Worm (Caenorhabditis elegans) whole organism, L3 larva: Measurements from ENCODE around the gene scl-12.

Experiments
- R02D3.7 ChIP-seq: fragments of 150-350 bp; optimal IDR thresholded peaks from 2 replicates; lab custom pipeline; 2014; ENCODE audit warnings: missing biosample characterization, missing genetic modification characterization
- ZK546.5 ChIP-seq: sonication (generic microtip); optimal IDR thresholded peaks from 2 replicates; lab custom pipeline; 2017; ENCODE audit warnings: missing biosample characterization, missing genetic modification characterization
- ama-1 ChIP-seq: fragments of 150-350 bp; optimal IDR thresholded peaks from 2 replicates; lab custom pipeline; 2018
- ceh-16 ChIP-seq: sonication (generic microtip); optimal IDR thresholded peaks from 2 replicates; lab custom pipeline; 2017; ENCODE audit warnings: missing biosample characterization, missing genetic modification characterization
- ceh-28 ChIP-seq: fragments of 150-350 bp; optimal IDR thresholded peaks from 2 replicates; lab custom pipeline; 2014; ENCODE audit warnings: missing biosample characterization, missing genetic modification reagents, missing genetic modification characterization
- ceh-82 ChIP-seq: fragments of 150-350 bp; optimal IDR thresholded peaks from 2 replicates; lab custom pipeline; 2014; ENCODE audit warnings: missing biosample characterization, missing genetic modification characterization
- daf-12 ChIP-seq: fragments of 150-350 bp; optimal IDR thresholded peaks from 2 replicates; lab custom pipeline; 2014; ENCODE audit warnings: missing biosample characterization, missing genetic modification reagents, missing genetic modification characterization
- egl-5 ChIP-seq: fragments of 150-350 bp; optimal IDR thresholded peaks from 2 replicates; lab custom pipeline; 2017; ENCODE audit warnings: missing biosample characterization, missing genetic modification reagents, missing genetic modification characterization, inconsistent platforms
- elt-2 ChIP-seq: sonication (generic microtip); optimal IDR thresholded peaks from 2 replicates; lab custom pipeline; 2016; ENCODE audit warnings: missing genetic modification reagents, mild to moderate bottlenecking, missing genetic modification characterization, missing compliant biosample characterization
- elt-3 ChIP-seq, 3 experiments: fragments of 150-350 bp in 1 of 3; sonication (generic microtip) in 2 of 3; optimal IDR thresholded peaks; 2 replicates in 2 of 3; 4 replicates in 1 of 3; lab custom pipeline; 2014 to 2017; ENCODE audit warnings: missing biosample characterization in 3 of 3, missing genetic modification characterization in 3 of 3
- fkh-2 ChIP-seq: fragments of 150-350 bp; optimal IDR thresholded peaks from 2 replicates; lab custom pipeline; 2014; ENCODE audit warnings: missing biosample characterization, missing genetic modification reagents, missing genetic modification characterization
- fos-1 ChIP-seq: fragments of 150-350 bp; optimal IDR thresholded peaks from 2 replicates; lab custom pipeline; 2014; ENCODE audit warnings: missing biosample characterization, missing genetic modification characterization
- jun-1 ChIP-seq: fragments of 150-350 bp; optimal IDR thresholded peaks from 2 replicates; lab custom pipeline; 2014; ENCODE audit warnings: missing biosample characterization, missing genetic modification reagents, missing genetic modification characterization
- lin-39 ChIP-seq: fragments of 150-350 bp; optimal IDR thresholded peaks from 2 replicates; lab custom pipeline; 2018; ENCODE audit warnings: missing biosample characterization, missing genetic modification reagents, missing genetic modification characterization
- lsy-12 ChIP-seq: sonication (generic microtip); optimal IDR thresholded peaks from 2 replicates; lab custom pipeline; 2016; ENCODE audit warnings: mild to moderate bottlenecking, missing genetic modification characterization, missing compliant biosample characterization
- nfya-1 ChIP-seq: sonication (generic microtip); optimal IDR thresholded peaks from 2 replicates; lab custom pipeline; 2017; ENCODE audit warnings: missing genetic modification characterization, mild to moderate bottlenecking, missing compliant biosample characterization, antibody characterized with exemption, moderate library complexity; ENCODE audit not compliant: insufficient read depth
- nhr-12 ChIP-seq: fragments of 150-350 bp; optimal IDR thresholded peaks from 2 replicates; lab custom pipeline; 2014; ENCODE audit warnings: missing biosample characterization, missing genetic modification characterization
- nhr-237 ChIP-seq: fragments of 150-350 bp; optimal IDR thresholded peaks from 2 replicates; lab custom pipeline; 2014; ENCODE audit warnings: missing biosample characterization, missing genetic modification characterization
- nhr-25 ChIP-seq: sonication (generic microtip); optimal IDR thresholded peaks from 2 replicates; lab custom pipeline; 2017; ENCODE audit warnings: missing biosample characterization, missing genetic modification characterization
- nhr-28 ChIP-seq: fragments of 150-350 bp; optimal IDR thresholded peaks from 2 replicates; lab custom pipeline; 2014; ENCODE audit warnings: missing biosample characterization, missing genetic modification characterization
- nhr-43 ChIP-seq: sonication (generic microtip); optimal IDR thresholded peaks from 2 replicates; lab custom pipeline; 2016; ENCODE audit warnings: mild to moderate bottlenecking, missing genetic modification characterization, missing compliant biosample characterization; ENCODE audit not compliant: poor library complexity, severe bottlenecking
- nhr-76 ChIP-seq: fragments of 150-350 bp; sonication (generic microtip); optimal IDR thresholded peaks from 5 replicates; lab custom pipeline; 2014; ENCODE audit warnings: missing biosample characterization, missing genetic modification characterization
- nhr-77 ChIP-seq: fragments of 150-350 bp; optimal IDR thresholded peaks from 2 replicates; lab custom pipeline; 2014; ENCODE audit warnings: missing biosample characterization, missing genetic modification characterization
- pha-4 ChIP-seq: fragments of 150-350 bp; optimal IDR thresholded peaks from 2 replicates; lab custom pipeline; 2014; ENCODE audit warnings: missing biosample characterization, missing genetic modification reagents, missing genetic modification characterization
- pqm-1 ChIP-seq: fragments of 150-350 bp; optimal IDR thresholded peaks from 2 replicates; lab custom pipeline; 2017; ENCODE audit warnings: missing biosample characterization, missing genetic modification characterization, inconsistent platforms
- skn-1 ChIP-seq: fragments of 150-350 bp; optimal IDR thresholded peaks from 2 replicates; lab custom pipeline; 2014; ENCODE audit warnings: missing biosample characterization, missing genetic modification characterization
- snpc-4 ChIP-seq: fragments of 150-350 bp; optimal IDR thresholded peaks from 2 replicates; lab custom pipeline; 2014; ENCODE audit warnings: missing biosample characterization, missing genetic modification characterization
- tbx-2 ChIP-seq: sonication (generic microtip); optimal IDR thresholded peaks from 2 replicates; lab custom pipeline; 2016; ENCODE audit warnings: mild to moderate bottlenecking, missing genetic modification characterization, missing compliant biosample characterization
- unc-39 ChIP-seq: sonication (generic microtip); optimal IDR thresholded peaks from 4 replicates; lab custom pipeline; 2017; ENCODE audit warnings: missing biosample characterization, missing genetic modification characterization
- zag-1 ChIP-seq: fragments of 150-350 bp; optimal IDR thresholded peaks from 2 replicates; lab custom pipeline; 2014; ENCODE audit warnings: missing biosample characterization, missing genetic modification characterization

scl-12 gene

ce11 chrV:3800378-3800777, 12.0 kb upstream of the scl-12 start, which contains the start of gene srt-30:
Gene srt-30, minus strand, starts transcription at chrV:3800478.
- TF ChIP-seq ceh-16 (no peak), snpc-4 (tag; lab: Kevin White, UChicago) (no peak), ama-1 (lab: Kevin White, UChicago) (no peak), nhr-76 (no peak), nhr-12 (tag; lab: Kevin White, UChicago) (no peak), nhr-25 (tag; lab: Kevin White, UChicago) (no peak), pha-4 (tag; lab: Kevin White, UChicago) (no peak), lsy-12 (tag; lab: Kevin White, UChicago) (no peak), fos-1 (tag; lab: Kevin White, UChicago) (no peak), fkh-2 (tag; lab: Kevin White, UChicago) (no peak), skn-1 (no peak), ZK546.5 (tag; lab: Kevin White, UChicago) (no peak), elt-3 (tag; optimal IDR thresholded peaks at IDR 0.05; lab: Kevin White, UChicago) (no peak), tbx-2 (tag; lab: Kevin White, UChicago) (no peak), nhr-237 (tag; lab: Kevin White, UChicago) (no peak), nhr-28 (tag; lab: Kevin White, UChicago) (no peak), R02D3.7 (no peak), nhr-77 (no peak), unc-39 (no peak), egl-5 (no peak)

DNA sequence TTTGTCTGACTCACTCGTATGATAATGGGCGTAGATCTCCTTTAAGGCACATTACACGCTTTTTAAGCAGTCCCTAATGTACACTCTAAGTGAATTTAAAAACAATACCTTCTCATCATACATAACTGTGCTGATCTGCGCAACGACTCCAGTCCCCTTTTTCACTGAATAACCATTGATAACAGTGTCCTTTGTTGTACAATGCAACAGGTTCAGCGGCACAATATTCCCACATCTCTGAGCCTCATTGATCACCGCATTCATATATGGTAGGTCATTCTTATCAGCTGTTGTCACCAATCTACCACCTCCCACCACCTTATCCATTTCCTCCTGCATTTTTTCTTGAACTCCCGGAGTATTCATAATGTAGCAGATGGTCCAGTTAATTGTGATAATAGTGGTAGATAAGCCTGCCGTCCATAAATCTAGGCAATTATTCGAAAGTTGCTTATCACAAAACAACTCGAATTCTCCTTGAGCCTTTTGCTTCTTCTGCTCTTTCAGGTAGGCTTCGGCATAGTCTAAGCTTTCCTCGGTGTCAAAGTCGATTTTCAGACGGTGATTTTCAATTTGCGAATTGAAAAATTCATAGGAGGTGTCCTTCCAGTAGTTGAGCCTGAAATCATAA, 10.5 kb upstream of the scl-12 start:
- TF ChIP-seq ceh-28 (no peak), R02D3.7 (no peak), nhr-43 (tag; lab: Kevin White, UChicago) (no peak)

DNA sequence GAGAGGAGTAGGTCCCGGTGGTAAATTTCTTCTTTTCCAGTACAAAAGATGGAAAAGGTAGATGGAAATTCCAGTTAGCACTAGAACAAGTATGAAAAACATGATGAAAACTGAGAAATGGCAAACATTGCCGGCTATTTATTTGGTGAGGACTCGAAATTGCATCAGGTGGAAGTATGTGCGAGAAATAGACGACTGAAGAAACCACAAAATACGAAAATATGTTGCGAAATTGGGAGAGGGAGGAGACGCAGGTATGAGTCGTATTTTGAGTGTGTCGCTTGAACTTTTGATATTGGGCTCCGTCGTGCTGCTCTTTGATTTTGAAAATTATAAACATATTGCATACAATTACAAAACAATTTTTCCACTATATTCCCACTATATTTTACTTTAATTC, 9.0 kb upstream of the scl-12 start, which contains the start of gene cyp-33C8:
TSS of gene cyp-33C8 (minus strand) at position 200 of the 400 bp plus-strand sequence.
- no peak for TF ChIP-seq nfya-1 (tag; lab: Kevin White, UChicago)
- peak; percentile 20 for TF ChIP-seq lin-39 (tag; lab: Kevin White, UChicago)
- TF ChIP-seq pqm-1 (tag; lab: Kevin White, UChicago) = peak; percentile 24
- peak; percentile 21 for TF ChIP-seq elt-2
- peak; percentile 5 for TF ChIP-seq snpc-4 (tag; lab: Kevin White, UChicago)

- no peak for TF ChIP-seq daf-12 (tag; lab: Kevin White, UChicago)
- no peak for TF ChIP-seq lin-39 (tag; lab: Kevin White, UChicago)
- no peak for TF ChIP-seq lsy-12 (tag; lab: Kevin White, UChicago)
- no peak for TF ChIP-seq ceh-82 (tag; lab: Kevin White, UChicago)
- TF ChIP-seq nhr-43 (tag; lab: Kevin White, UChicago) = no peak
- TF ChIP-seq jun-1 (tag; lab: Kevin White, UChicago) = no peak
Observed at ce11 chrV:3805499-3805898, 6.9 kb upstream of the scl-12 start, which contains the start of gene R08F11.4. Gene R08F11.4, minus strand, starts transcription at chrV:3805527.

ce11 chrV:3805961-3806360, 6.4 kb upstream of the scl-12 start, which contains the start of gene srw-7:
Gene srw-7, plus strand, starts transcription at chrV:3806261.
- no peak for TF ChIP-seq zag-1 (tag; lab: Kevin White, UChicago)
- TF ChIP-seq fos-1 (tag; lab: Kevin White, UChicago) = no peak

DNA sequence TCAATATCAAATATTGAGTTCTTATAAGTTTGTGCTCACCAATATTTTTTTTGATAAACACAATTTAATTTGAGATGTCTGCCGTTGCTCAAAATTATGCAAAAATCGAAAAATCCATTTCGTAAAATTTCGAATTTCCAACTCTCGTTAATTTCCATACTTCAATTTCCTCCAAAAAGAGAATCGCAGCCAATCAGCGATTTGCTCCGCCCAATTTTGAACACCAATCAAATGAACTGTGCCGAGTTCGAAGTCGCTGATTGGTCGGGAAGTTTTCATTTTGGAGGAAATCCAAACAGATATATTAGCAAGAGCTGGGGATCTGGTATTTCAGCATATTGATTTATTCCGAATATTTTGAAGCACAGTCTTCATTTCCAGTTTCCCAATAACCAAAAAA, 4.5 kb upstream of the scl-12 start:
- no peak for TF ChIP-seq pqm-1 (tag; lab: Kevin White, UChicago)
- TF ChIP-seq nfya-1 (tag; lab: Kevin White, UChicago) = peak; percentile 52
- TF ChIP-seq tbx-2 (tag; lab: Kevin White, UChicago) = no peak
